Fruit fly (Drosophila melanogaster) whole organism, prepupa: ENCODE results near the gene sgg.

Experiments used
- Blimp-1 ChIP-seq: fragments of 200-800 bp; sonication (Bioruptor generic); optimal IDR thresholded peaks from 3 replicates; lab custom pipeline; 2017; ENCODE audit warnings: missing biosample characterization, missing genetic modification characterization, mild to moderate bottlenecking, moderate library complexity, missing genetic modification reagents
- CG10631 ChIP-seq: fragments of 200-800 bp; sonication (Bioruptor generic); optimal IDR thresholded peaks from 2 replicates; lab custom pipeline; 2016; ENCODE audit warnings: missing biosample characterization, missing genetic modification characterization
- CG11294 ChIP-seq: fragments of 200-800 bp; sonication (Bioruptor generic); IDR thresholded peaks from 2 replicates; pipeline ENCODE4 v1.3.6; 2022; ENCODE audit warnings: missing biosample characterization, missing genetic modification characterization
- CG11762 ChIP-seq: fragments of 200-800 bp; sonication (Bioruptor generic); optimal IDR thresholded peaks from 3 replicates; lab custom pipeline; 2016; ENCODE audit warnings: missing biosample characterization, missing genetic modification characterization; ENCODE audit not compliant: insufficient read depth
- CG11902 ChIP-seq: fragments of 200-800 bp; sonication (Bioruptor generic); optimal IDR thresholded peaks from 3 replicates; lab custom pipeline; 2016; ENCODE audit warnings: missing biosample characterization, missing genetic modification characterization
- CG16779 ChIP-seq: fragments of 200-800 bp; sonication (Bioruptor generic); optimal IDR thresholded peaks from 3 replicates; lab custom pipeline; 2017; ENCODE audit warnings: missing biosample characterization, mild to moderate bottlenecking, missing genetic modification characterization
- CG3032 ChIP-seq: fragments of 200-800 bp; optimal IDR thresholded peaks from 2 replicates; lab custom pipeline; 2019; ENCODE audit warnings: missing biosample characterization, mild to moderate bottlenecking, missing genetic modification characterization, moderate library complexity
- CG32006 ChIP-seq: fragments of 200-800 bp; sonication (Bioruptor generic); optimal IDR thresholded peaks from 3 replicates; lab custom pipeline; 2017; ENCODE audit warnings: missing biosample characterization, mild to moderate bottlenecking, missing genetic modification characterization
- CG3919 ChIP-seq: fragments of 200-800 bp; sonication (Bioruptor generic); optimal IDR thresholded peaks from 3 replicates; lab custom pipeline; 2016; ENCODE audit warnings: missing biosample characterization, missing genetic modification characterization
- CG6276 ChIP-seq: fragments of 200-800 bp; sonication (Bioruptor generic); optimal IDR thresholded peaks from 2 replicates; lab custom pipeline; 2017; ENCODE audit warnings: missing biosample characterization, mild to moderate bottlenecking, missing genetic modification characterization
- CG6854 ChIP-seq: fragments of 200-800 bp; sonication (Bioruptor generic); optimal IDR thresholded peaks from 2 replicates; lab custom pipeline; 2017; ENCODE audit warnings: missing biosample characterization, mild to moderate bottlenecking, missing genetic modification characterization
- CG7368 ChIP-seq: fragments of 200-800 bp; sonication (Bioruptor generic); optimal IDR thresholded peaks from 3 replicates; lab custom pipeline; 2016; ENCODE audit warnings: missing biosample characterization, missing genetic modification characterization
- CG8119 ChIP-seq: fragments of 200-800 bp; sonication (Bioruptor generic); IDR thresholded peaks from 3 replicates; pipeline ENCODE4 v1.3.6; 2022; ENCODE audit warnings: missing biosample characterization, missing genetic modification characterization
- CG8319 ChIP-seq: fragments of 200-800 bp; sonication (Bioruptor generic); optimal IDR thresholded peaks from 3 replicates; lab custom pipeline; 2016; ENCODE audit warnings: missing biosample characterization, missing genetic modification characterization
- CG8632 ChIP-seq: fragments of 200-800 bp; sonication (Bioruptor generic); optimal IDR thresholded peaks from 3 replicates; lab custom pipeline; 2016; ENCODE audit warnings: missing biosample characterization, missing genetic modification characterization
- CG9139 ChIP-seq: fragments of 200-800 bp; sonication (Bioruptor generic); optimal IDR thresholded peaks from 3 replicates; lab custom pipeline; 2017; ENCODE audit warnings: missing biosample characterization, mild to moderate bottlenecking, missing genetic modification characterization
- Eip75B ChIP-seq: fragments of 200-800 bp; sonication (Bioruptor generic); optimal IDR thresholded peaks from 3 replicates; lab custom pipeline; 2016; ENCODE audit warnings: missing biosample characterization, missing genetic modification characterization
- Eip78C ChIP-seq: fragments of 200-800 bp; sonication (Bioruptor generic); peaks from one replicate; lab custom pipeline; 2016; ENCODE audit warnings: missing biosample characterization, missing genetic modification characterization
- Ets21C ChIP-seq: fragments of 200-800 bp; sonication (Bioruptor generic); optimal IDR thresholded peaks from 3 replicates; lab custom pipeline; 2016; ENCODE audit warnings: missing biosample characterization, missing genetic modification characterization
- Ets96B ChIP-seq: fragments of 200-800 bp; optimal IDR thresholded peaks from 2 replicates; lab custom pipeline; 2019; ENCODE audit warnings: missing biosample characterization, mild to moderate bottlenecking, missing genetic modification characterization, moderate library complexity
- Gug ChIP-seq: fragments of 200-800 bp; sonication (Bioruptor generic); IDR thresholded peaks from 2 replicates; pipeline ENCODE4 v1.3.6; 2022; ENCODE audit warnings: missing biosample characterization, missing genetic modification characterization
- Hr4 ChIP-seq: fragments of 200-800 bp; sonication (Bioruptor generic); optimal IDR thresholded peaks from 3 replicates; lab custom pipeline; 2016; ENCODE audit warnings: missing biosample characterization, missing genetic modification characterization
- Lpt ChIP-seq: fragments of 200-800 bp; sonication (Bioruptor generic); optimal IDR thresholded peaks from 3 replicates; lab custom pipeline; 2016; ENCODE audit warnings: missing biosample characterization, missing genetic modification characterization
- Met ChIP-seq: fragments of 200-800 bp; sonication (Bioruptor generic); optimal IDR thresholded peaks from 3 replicates; lab custom pipeline; 2016; ENCODE audit warnings: missing biosample characterization, missing genetic modification characterization
- OdsH ChIP-seq: fragments of 200-800 bp; sonication (Bioruptor generic); optimal IDR thresholded peaks from 3 replicates; lab custom pipeline; 2016; ENCODE audit warnings: missing biosample characterization, missing genetic modification characterization
- Smox ChIP-seq: fragments of 200-800 bp; sonication (Bioruptor generic); optimal IDR thresholded peaks from 3 replicates; lab custom pipeline; 2016; ENCODE audit warnings: missing biosample characterization, missing genetic modification characterization
- Sox102F ChIP-seq: fragments of 200-800 bp; sonication (Bioruptor generic); optimal IDR thresholded peaks from 2 replicates; lab custom pipeline; 2016; ENCODE audit warnings: missing biosample characterization, mild to moderate bottlenecking, missing genetic modification characterization
- Sox15 ChIP-seq: fragments of 200-800 bp; sonication (Bioruptor generic); optimal IDR thresholded peaks from 3 replicates; lab custom pipeline; 2016; ENCODE audit warnings: missing biosample characterization, missing genetic modification characterization
- achi ChIP-seq: fragments of 200-800 bp; sonication (Bioruptor generic); optimal IDR thresholded peaks from 3 replicates; lab custom pipeline; 2016; ENCODE audit warnings: missing biosample characterization, missing genetic modification characterization
- cyc ChIP-seq: fragments of 200-800 bp; sonication (Bioruptor generic); optimal IDR thresholded peaks from 3 replicates; lab custom pipeline; 2016; ENCODE audit warnings: missing biosample characterization, missing genetic modification characterization
- dac ChIP-seq: fragments of 200-800 bp; sonication (Bioruptor generic); optimal IDR thresholded peaks from 2 replicates; lab custom pipeline; 2017; ENCODE audit warnings: missing biosample characterization, mild to moderate bottlenecking, missing genetic modification characterization
- dsx ChIP-seq: fragments of 200-800 bp; optimal IDR thresholded peaks from 3 replicates; lab custom pipeline; 2019; ENCODE audit warnings: missing biosample characterization, mild to moderate bottlenecking, missing genetic modification characterization, moderate library complexity; ENCODE audit not compliant: poor library complexity, severe bottlenecking
- eg ChIP-seq: fragments of 200-800 bp; sonication (Bioruptor generic); IDR thresholded peaks from 3 replicates; pipeline ENCODE4 v1.3.6; 2022; ENCODE audit warnings: missing biosample characterization, missing genetic modification characterization
- fkh ChIP-seq: fragments of 200-800 bp; sonication (Bioruptor generic); optimal IDR thresholded peaks from 3 replicates; lab custom pipeline; 2017; ENCODE audit warnings: missing biosample characterization, mild to moderate bottlenecking, missing genetic modification characterization, moderate library complexity
- net ChIP-seq: fragments of 200-800 bp; sonication (Bioruptor generic); optimal IDR thresholded peaks from 3 replicates; lab custom pipeline; 2016; ENCODE audit warnings: missing biosample characterization, missing genetic modification characterization
- spab ChIP-seq: fragments of 200-800 bp; sonication (Bioruptor generic); optimal IDR thresholded peaks from 2 replicates; lab custom pipeline; 2017; ENCODE audit warnings: missing biosample characterization, mild to moderate bottlenecking, missing genetic modification characterization, missing genetic modification reagents
- ss ChIP-seq, 2 experiments: fragments of 200-800 bp; sonication (Bioruptor generic); optimal IDR thresholded peaks; 2 replicates in 1 of 2; 3 replicates in 1 of 2; lab custom pipeline; 2017 to 2018; ENCODE audit warnings: mild to moderate bottlenecking in 2 of 2, missing biosample characterization in 2 of 2, missing genetic modification characterization in 2 of 2, moderate library complexity in 1 of 2
- svp ChIP-seq: fragments of 200-800 bp; sonication (Bioruptor generic); peaks from one replicate; lab custom pipeline; 2016; ENCODE audit warnings: missing biosample characterization, missing genetic modification characterization

The sgg gene

dm6 chrX:2685022-2685421 lies 51.3 kb downstream of the sgg start (continued):
- TF ChIP-seq CG9139 (GFP tag; lab: Kevin White, UChicago) (no peak), CG11902 (GFP tag; lab: Kevin White, UChicago) (no peak), Blimp-1 (GFP tag; lab: Kevin White, UChicago) (no peak), Met (GFP tag; lab: Kevin White, UChicago) (no peak), Sox15 (GFP tag; lab: Kevin White, UChicago) (no peak), Gug (GFP tag; lab: Robert Waterston, UW) (no peak), dac (GFP tag; lab: Kevin White, UChicago) (no peak), spab (GFP tag; lab: Kevin White, UChicago) (no peak), CG8632 (no peak), fkh (GFP tag; lab: Kevin White, UChicago) (no peak), Sox102F (GFP tag; lab: Kevin White, UChicago) (no peak), CG6276 (peak; percentile 15), OdsH (GFP tag; lab: Kevin White, UChicago) (peak; percentile 14), CG8119 (GFP tag; lab: Robert Waterston, UW) (no peak; the same call in 2 of the 3 replicates), Hr4 (GFP tag; lab: Kevin White, UChicago) (peak; percentile 36), svp (no peak), achi (GFP tag; lab: Kevin White, UChicago) (no peak), net (GFP tag; lab: Kevin White, UChicago) (peak; percentile 21), Ets96B (tag; lab: Kevin White, UChicago) (no peak), Ets21C (GFP tag; lab: Kevin White, UChicago) (no peak), CG6854 (no peak), Smox (GFP tag; lab: Kevin White, UChicago) (no peak)

DNA sequence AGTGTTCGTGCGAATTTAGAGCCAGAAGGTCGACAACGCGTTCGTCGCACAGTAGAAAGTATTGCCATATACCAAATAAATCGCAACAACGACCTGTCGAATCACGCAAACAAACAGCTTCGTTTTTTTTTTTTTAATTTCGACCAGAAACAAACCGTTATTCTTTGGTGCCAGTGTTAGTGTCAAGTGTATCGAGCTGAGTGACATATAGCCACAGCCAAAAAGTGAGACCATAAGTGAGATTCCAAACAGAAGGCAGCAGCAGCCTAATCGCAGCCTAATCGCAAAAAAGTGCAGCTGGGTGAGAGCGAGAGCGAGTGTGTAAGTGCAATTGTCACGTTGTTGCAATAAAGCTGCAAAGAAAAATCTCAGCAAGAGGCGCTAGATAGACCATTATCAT lies 51.8 kb downstream of the sgg start, which contains the start of gene per:
Gene per (plus strand): TSS at position 1 of the 400 bp plus-strand sequence.
- TF ChIP-seq Smox (GFP tag; lab: Kevin White, UChicago) (no peak), CG11762 (GFP tag; lab: Kevin White, UChicago) (no peak), spab (GFP tag; lab: Kevin White, UChicago) (no peak), CG16779 (no peak), Sox102F (GFP tag; lab: Kevin White, UChicago) (no peak), dsx (no peak), CG7368 (no peak), CG8632 (no peak), ss (GFP tag; optimal IDR thresholded peaks at IDR 0.05; lab: Kevin White, UChicago) (no peak), Eip78C (no peak), CG6854 (no peak), eg (GFP tag; lab: Robert Waterston, UW) (no peak), Lpt (no peak), cyc (GFP tag; lab: Kevin White, UChicago) (no peak), Blimp-1 (GFP tag; lab: Kevin White, UChicago) (no peak), CG3032 (tag; lab: Kevin White, UChicago) (no peak), CG11902 (GFP tag; lab: Kevin White, UChicago) (no peak), CG8319 (GFP tag; lab: Kevin White, UChicago) (no peak)
- TF ChIP-seq, all 60 proteins: peak for 0

DNA sequence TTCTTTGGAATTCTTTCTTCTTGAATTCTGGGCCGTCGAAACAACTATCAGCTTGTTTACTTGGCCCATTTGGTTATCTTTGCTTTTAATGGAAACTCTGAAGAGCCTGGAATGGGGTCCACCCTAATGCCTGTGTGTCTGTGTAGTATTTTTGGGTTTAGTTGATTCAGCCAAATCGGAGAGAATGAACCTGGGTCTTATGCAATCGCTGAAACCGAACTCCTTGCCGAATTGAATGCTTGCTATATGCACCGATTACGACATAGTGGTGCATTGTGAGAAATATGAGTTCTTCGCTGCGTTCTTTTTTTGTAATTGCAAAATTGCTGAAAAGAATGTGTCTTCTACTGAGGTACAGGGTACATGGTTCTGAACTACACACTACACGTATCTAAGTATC lies 53.2 kb downstream of the sgg start:
- TF ChIP-seq Eip75B = no peak
- TF ChIP-seq CG11762 (GFP tag; lab: Kevin White, UChicago) = no peak
- TF ChIP-seq spab (GFP tag; lab: Kevin White, UChicago) = no peak
- TF ChIP-seq Gug (GFP tag; lab: Robert Waterston, UW) = no peak
- no peak for TF ChIP-seq Met (GFP tag; lab: Kevin White, UChicago)
- no peak for TF ChIP-seq CG3919 (GFP tag; lab: Kevin White, UChicago)
- no peak for TF ChIP-seq CG32006 (GFP tag; lab: Kevin White, UChicago)
- no peak for TF ChIP-seq CG10631 (GFP tag; lab: Kevin White, UChicago)
- TF ChIP-seq CG11294 = no peak
- no peak for TF ChIP-seq CG8119 (GFP tag; lab: Robert Waterston, UW)
- TF ChIP-seq CG7368 = no peak
- no peak for TF ChIP-seq CG6854
